Fruit fly (Drosophila melanogaster) whole organism, wandering third instar larva: Measurements from ENCODE around the gene SCOT.

Experiments used
- CG9705 ChIP-seq: fragments of 200-800 bp; sonication (Bioruptor generic); optimal IDR thresholded peaks from 2 replicates; lab custom pipeline; 2018; ENCODE audit warnings: missing biosample characterization, mild to moderate bottlenecking, missing genetic modification characterization
- CrebA ChIP-seq: fragments of 200-800 bp; sonication (Bioruptor generic); optimal IDR thresholded peaks from 2 replicates; lab custom pipeline; 2016; ENCODE audit warnings: missing biosample characterization, mild to moderate bottlenecking, missing genetic modification characterization, borderline replicate concordance
- GATAd ChIP-seq: sonication (Bioruptor generic); optimal IDR thresholded peaks from 2 replicates; lab custom pipeline; 2016; ENCODE audit warnings: missing biosample characterization, missing genetic modification characterization
- HLH106 ChIP-seq: fragments of 200-800 bp; optimal IDR thresholded peaks from 3 replicates; lab custom pipeline; 2019; ENCODE audit warnings: missing biosample characterization, mild to moderate bottlenecking, missing genetic modification characterization, moderate library complexity
- Myc ChIP-seq: fragments of >200 bp; optimal IDR thresholded peaks from 2 replicates; lab custom pipeline; 2017
- h ChIP-seq: fragments of 200-800 bp; sonication (Bioruptor generic); optimal IDR thresholded peaks from 3 replicates; lab custom pipeline; 2016; ENCODE audit warnings: missing biosample characterization, mild to moderate bottlenecking, missing genetic modification characterization
- psq ChIP-seq: fragments of 200-800 bp; sonication (Bioruptor generic); optimal IDR thresholded peaks from 3 replicates; lab custom pipeline; 2017; ENCODE audit warnings: missing biosample characterization, mild to moderate bottlenecking, missing genetic modification characterization, moderate library complexity
- sage ChIP-seq: fragments of 200-800 bp; sonication (Bioruptor generic); optimal IDR thresholded peaks from 2 replicates; lab custom pipeline; 2016; ENCODE audit warnings: missing biosample characterization, mild to moderate bottlenecking, missing genetic modification characterization
- tai ChIP-seq: sonication (Bioruptor generic); optimal IDR thresholded peaks from 2 replicates; lab custom pipeline; 2016; ENCODE audit warnings: missing biosample characterization, missing genetic modification characterization
- usp ChIP-seq: fragments of >200 bp; optimal IDR thresholded peaks from 2 replicates; lab custom pipeline; 2017; ENCODE audit warnings: missing biosample characterization, missing genetic modification characterization
- woc ChIP-seq: sonication (Bioruptor generic); optimal IDR thresholded peaks from 2 replicates; lab custom pipeline; 2016; ENCODE audit warnings: missing biosample characterization, mild to moderate bottlenecking, missing genetic modification characterization

DNA sequence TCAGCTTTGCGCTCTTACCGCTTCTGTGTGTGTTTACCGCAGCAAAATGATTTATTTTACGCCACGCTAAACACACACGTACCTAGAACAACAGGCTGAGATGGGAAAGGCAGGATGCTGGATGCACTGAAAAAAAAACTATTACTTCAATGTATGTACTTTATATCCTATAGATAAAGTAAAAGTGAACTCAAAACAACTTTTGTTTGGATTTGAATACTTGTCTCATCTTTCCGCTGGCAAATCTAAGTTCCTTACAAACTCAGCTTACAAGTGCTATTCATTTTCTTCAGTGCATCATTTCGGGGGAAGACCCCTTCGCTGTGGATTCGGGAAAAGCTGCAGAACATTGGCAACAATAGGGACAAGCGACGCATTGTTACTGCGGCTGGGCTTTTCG lies 13.8 kb downstream of the SCOT start:
- TF ChIP-seq GATAd (no peak), Myc (no peak), woc (GFP tag; lab: Kevin White, UChicago) (no peak), sage (GFP tag; lab: Kevin White, UChicago) (no peak), usp (GFP tag; lab: Kevin White, UChicago) (no peak), psq (GFP tag; lab: Kevin White, UChicago) (no peak), h (GFP tag; lab: Kevin White, UChicago) (no peak), CG9705 (GFP tag; lab: Kevin White, UChicago) (no peak), CrebA (GFP tag; lab: Kevin White, UChicago) (no peak), HLH106 (tag; lab: Kevin White, UChicago) (no peak), tai (GFP tag; lab: Kevin White, UChicago) (no peak)
